Worm (Caenorhabditis elegans) whole organism, L1 larva: ENCODE measurements around the gene F23A7.3.

ENCODE experiments used
- C04F5.9 ChIP-seq: sonication (generic microtip); optimal IDR thresholded peaks from 2 replicates; lab custom pipeline; 2016; ENCODE audit warnings: missing genetic modification characterization, missing compliant biosample characterization
- C34B4.2 ChIP-seq: sonication (generic microtip); optimal IDR thresholded peaks from 2 replicates; lab custom pipeline; 2017; ENCODE audit warnings: mild to moderate bottlenecking, missing genetic modification characterization, missing compliant biosample characterization
- F16B12.6 ChIP-seq: fragments of 150-350 bp; optimal IDR thresholded peaks from 2 replicates; lab custom pipeline; 2014; ENCODE audit warnings: missing biosample characterization, missing genetic modification characterization
- aly-2 ChIP-seq: fragments of 150-350 bp; optimal IDR thresholded peaks from 2 replicates; lab custom pipeline; 2014; ENCODE audit warnings: missing biosample characterization, missing genetic modification characterization
- ama-1 ChIP-seq: fragments of 150-350 bp; optimal IDR thresholded peaks from 2 replicates; lab custom pipeline; 2014
- ceh-63 ChIP-seq: fragments of 200-800 bp; sonication (Bioruptor generic); optimal IDR thresholded peaks from 2 replicates; lab custom pipeline; 2018; ENCODE audit warnings: mild to moderate bottlenecking, missing genetic modification characterization, missing compliant biosample characterization
- ceh-8 ChIP-seq: fragments of 200-800 bp; sonication (Bioruptor generic); optimal IDR thresholded peaks from 2 replicates; lab custom pipeline; 2018; ENCODE audit warnings: mild to moderate bottlenecking, missing genetic modification characterization, moderate library complexity, missing compliant biosample characterization
- ceh-82 ChIP-seq, 3 experiments: fragments of 150-350 bp in 1 of 3; sonication (generic microtip) in 2 of 3; optimal IDR thresholded peaks; 2 replicates each; lab custom pipeline; 2014 to 2017; ENCODE audit warnings: missing biosample characterization in 3 of 3, missing genetic modification characterization in 3 of 3
- ceh-88 ChIP-seq: fragments of 200-800 bp; sonication (Bioruptor generic); IDR thresholded peaks from 2 replicates; pipeline ENCODE4 v1.3.6; 2022; ENCODE audit warnings: missing genetic modification characterization, missing compliant biosample characterization
- dpl-1 ChIP-seq, 3 experiments: fragments of 150-350 bp in 2 of 3; sonication (generic microtip) in 1 of 3; optimal IDR thresholded peaks; 2 replicates each; lab custom pipeline; 2014 to 2017; ENCODE audit warnings: missing biosample characterization in 3 of 3, missing genetic modification characterization in 3 of 3, missing genetic modification reagents in 3 of 3
- dsc-1 ChIP-seq: sonication (generic microtip); optimal IDR thresholded peaks from 2 replicates; lab custom pipeline; 2016; ENCODE audit warnings: mild to moderate bottlenecking, missing genetic modification characterization, missing compliant biosample characterization
- efl-1 ChIP-seq, 4 experiments: fragments of 150-350 bp; optimal IDR thresholded peaks in 3 of 4; peaks in 1 of 4; 1 replicate in 1 of 4; 2 replicates in 3 of 4; lab custom pipeline; 2014; ENCODE audit warnings: missing biosample characterization in 2 of 4, missing genetic modification characterization in 2 of 4, missing genetic modification reagents in 2 of 4
- elt-2 ChIP-seq: sonication (generic microtip); optimal IDR thresholded peaks from 2 replicates; lab custom pipeline; 2016; ENCODE audit warnings: missing genetic modification characterization, mild to moderate bottlenecking, inconsistent platforms, missing compliant biosample characterization, missing genetic modification reagents
- fkh-10 ChIP-seq: sonication (generic microtip); optimal IDR thresholded peaks from 2 replicates; lab custom pipeline; 2017; ENCODE audit warnings: missing biosample characterization, missing genetic modification reagents, missing genetic modification characterization
- grh-1 ChIP-seq: fragments of 200-800 bp; sonication (Bioruptor generic); IDR thresholded peaks from 2 replicates; pipeline ENCODE4 v1.3.6; 2022; ENCODE audit warnings: missing genetic modification reagents, missing genetic modification characterization, missing compliant biosample characterization
- jun-1 ChIP-seq: fragments of 150-350 bp; optimal IDR thresholded peaks from 2 replicates; lab custom pipeline; 2014; ENCODE audit warnings: missing biosample characterization, missing genetic modification reagents, missing genetic modification characterization
- lin-15B ChIP-seq: fragments of 150-350 bp; sonication (generic microtip); optimal IDR thresholded peaks from 3 replicates; lab custom pipeline; 2014; ENCODE audit warnings: missing biosample characterization, missing genetic modification characterization
- mab-9 ChIP-seq: fragments of 200-800 bp; sonication (Bioruptor generic); IDR thresholded peaks from 2 replicates; pipeline ENCODE4 v1.3.6; 2022; ENCODE audit warnings: missing genetic modification reagents, missing genetic modification characterization, missing compliant biosample characterization
- mdl-1 ChIP-seq, 2 experiments: fragments of 150-350 bp; optimal IDR thresholded peaks; 2 replicates each; lab custom pipeline; 2014 to 2017; ENCODE audit warnings: missing biosample characterization in 2 of 2, missing genetic modification characterization in 2 of 2, inconsistent platforms in 1 of 2
- nhr-12 ChIP-seq: sonication (generic microtip); optimal IDR thresholded peaks from 2 replicates; lab custom pipeline; 2017; ENCODE audit warnings: missing biosample characterization, missing genetic modification characterization
- nhr-20 ChIP-seq: sonication (generic microtip); optimal IDR thresholded peaks from 2 replicates; lab custom pipeline; 2016; ENCODE audit warnings: mild to moderate bottlenecking, missing genetic modification characterization, missing compliant biosample characterization
- nhr-237 ChIP-seq: fragments of 150-350 bp; optimal IDR thresholded peaks from 2 replicates; lab custom pipeline; 2014; ENCODE audit warnings: missing biosample characterization, missing genetic modification characterization
- nhr-28 ChIP-seq: fragments of 150-350 bp; optimal IDR thresholded peaks from 2 replicates; lab custom pipeline; 2014; ENCODE audit warnings: missing biosample characterization, missing genetic modification characterization
- nhr-85 ChIP-seq: sonication (generic microtip); peaks from one replicate; lab custom pipeline; 2016; ENCODE audit warnings: missing genetic modification characterization, inconsistent platforms, missing compliant biosample characterization
- pag-3 ChIP-seq: sonication (generic microtip); optimal IDR thresholded peaks from 2 replicates; lab custom pipeline; 2017; ENCODE audit warnings: missing genetic modification characterization, mild to moderate bottlenecking, missing compliant biosample characterization, antibody characterized with exemption, borderline replicate concordance; ENCODE audit not compliant: insufficient read depth
- skn-1 ChIP-seq: fragments of 150-350 bp; optimal IDR thresholded peaks from 2 replicates; lab custom pipeline; 2014; ENCODE audit warnings: missing biosample characterization, missing genetic modification characterization
- sptf-1 ChIP-seq: fragments of 150-350 bp; optimal IDR thresholded peaks from 2 replicates; lab custom pipeline; 2014; ENCODE audit warnings: missing biosample characterization, missing genetic modification characterization
- swsn-7 ChIP-seq: sonication (generic microtip); optimal IDR thresholded peaks from 2 replicates; lab custom pipeline; 2016; ENCODE audit warnings: missing genetic modification characterization, missing compliant biosample characterization
- tbx-2 ChIP-seq: sonication (generic microtip); optimal IDR thresholded peaks from 2 replicates; lab custom pipeline; 2016; ENCODE audit warnings: missing genetic modification characterization, missing compliant biosample characterization
- unc-86 ChIP-seq: sonication (generic microtip); optimal IDR thresholded peaks from 2 replicates; lab custom pipeline; 2016; ENCODE audit warnings: missing genetic modification characterization, missing compliant biosample characterization
- unc-98 ChIP-seq: fragments of 200-800 bp; sonication (Bioruptor generic); IDR thresholded peaks from 2 replicates; pipeline ENCODE4 v1.3.6; 2022; ENCODE audit warnings: missing genetic modification characterization, missing compliant biosample characterization
- vab-15 ChIP-seq: sonication (generic microtip); optimal IDR thresholded peaks from 2 replicates; lab custom pipeline; 2017; ENCODE audit warnings: missing genotype, mild to moderate bottlenecking, missing genetic modification characterization, missing compliant biosample characterization
- zag-1 ChIP-seq: fragments of 150-350 bp; optimal IDR thresholded peaks from 2 replicates; lab custom pipeline; 2014; ENCODE audit warnings: missing biosample characterization, missing genetic modification characterization
- ztf-11 ChIP-seq, 2 experiments: sonication (generic microtip); optimal IDR thresholded peaks; 2 replicates each; lab custom pipeline; 2016 to 2017; ENCODE audit warnings: missing genetic modification characterization in 2 of 2, missing biosample characterization in 1 of 2, missing compliant biosample characterization in 1 of 2
- ztf-4 ChIP-seq: fragments of 150-350 bp; optimal IDR thresholded peaks from 2 replicates; lab custom pipeline; 2014; ENCODE audit warnings: missing biosample characterization, missing genetic modification characterization

F23A7.3 gene

DNA sequence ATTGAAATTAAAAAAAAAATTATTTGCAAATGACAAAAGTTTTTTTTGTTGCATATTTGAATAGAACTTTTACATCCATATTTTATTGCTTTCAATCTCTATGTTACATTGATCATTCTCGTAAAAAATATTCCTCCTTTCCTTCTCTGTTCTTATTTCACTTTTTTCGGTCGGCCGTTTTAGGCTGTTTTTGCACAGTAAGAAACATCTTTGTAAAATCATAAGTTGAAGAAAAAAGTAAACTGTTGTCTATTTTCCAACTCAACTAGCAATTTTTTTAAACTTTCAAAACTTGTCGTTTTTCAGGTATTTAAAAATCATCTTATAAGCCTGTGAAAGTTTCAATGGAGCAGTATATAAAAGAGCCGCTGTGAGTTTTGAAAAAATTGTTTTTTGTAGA is 8.8 kb downstream of the F23A7.3 start, which contains the start of gene F23A7.5:
TSS of gene F23A7.5 (plus strand) at position 301 of the 400 bp plus-strand sequence.
- TF ChIP-seq tbx-2 (tag; lab: Kevin White, UChicago), result no peak
- no peak for TF ChIP-seq ceh-88 (GFP tag; lab: Robert Waterston, UW)
- no peak for TF ChIP-seq C04F5.9 (tag; lab: Kevin White, UChicago)
- TF ChIP-seq dsc-1 (tag; lab: Kevin White, UChicago), result no peak
- TF ChIP-seq zag-1 (tag; lab: Kevin White, UChicago), result no peak
- TF ChIP-seq dpl-1 (GFP tag; optimal IDR thresholded peaks at IDR 0.05; lab: Kevin White, UChicago), result no peak
- TF ChIP-seq mab-9 (GFP tag; lab: Robert Waterston, UW), result no peak
- no peak for TF ChIP-seq swsn-7 (tag; lab: Kevin White, UChicago)
- no peak for TF ChIP-seq ceh-63 (GFP tag; lab: Kevin White, UChicago)

DNA sequence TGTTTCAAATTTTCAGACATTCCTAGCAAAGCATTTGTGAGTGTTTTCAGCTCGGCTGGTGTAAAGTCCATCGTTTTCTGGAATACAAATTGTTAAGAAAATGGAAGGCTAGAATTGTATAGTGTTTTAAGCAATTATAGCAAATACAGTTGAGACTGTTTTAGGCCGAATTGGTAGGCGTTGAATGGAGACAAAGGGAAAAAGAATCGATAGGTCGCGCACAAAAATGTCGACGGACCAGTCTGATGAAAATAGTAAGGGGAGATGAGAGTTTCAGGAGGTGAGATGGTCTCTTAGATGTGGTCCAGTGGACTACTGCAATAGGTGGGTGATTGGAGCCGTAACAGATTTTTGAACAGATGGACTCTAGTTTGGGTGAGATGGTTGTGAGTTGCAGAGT is 20.8 kb downstream of the F23A7.3 start:
- TF ChIP-seq nhr-20 (no peak), grh-1 (GFP tag; lab: Robert Waterston, UW) (no peak), efl-1 (optimal IDR thresholded peaks at IDR 0.05; lab: Kevin White, UChicago) (no peak), efl-1 (GFP tag; optimal IDR thresholded peaks at IDR 0.05 in 1 of 2; lab: Kevin White, UChicago) (peak in 1 of 2 experiments; percentile 81), F16B12.6 (no peak), unc-86 (tag; lab: Kevin White, UChicago) (no peak), elt-2 (tag; lab: Kevin White, UChicago) (no peak), tbx-2 (tag; lab: Kevin White, UChicago) (no peak), pag-3 (no peak)

DNA sequence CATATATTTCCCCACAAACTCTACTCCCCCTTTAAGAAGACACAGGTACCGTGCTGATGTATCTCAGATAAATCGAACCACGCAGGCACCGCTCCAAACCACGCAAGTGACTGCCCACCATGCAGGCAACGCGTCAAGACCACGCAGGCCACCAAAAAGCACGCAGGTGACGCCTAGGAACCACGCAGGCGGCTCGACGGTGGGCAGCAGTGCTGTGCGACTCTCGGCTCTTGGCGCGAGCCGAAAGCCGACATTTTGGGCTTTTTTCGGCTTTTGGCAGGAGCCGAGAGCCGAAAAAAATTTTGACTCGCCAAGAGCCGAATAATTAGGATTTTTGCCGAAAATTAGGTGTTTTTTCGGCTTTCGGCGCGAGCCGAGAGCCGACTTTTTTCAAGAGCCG is 23.3 kb downstream of the F23A7.3 start:
- TF ChIP-seq ama-1 (lab: Kevin White, UChicago), result no peak
- TF ChIP-seq fkh-10, result no peak
- no peak for TF ChIP-seq unc-98
- TF ChIP-seq ceh-8, result no peak
- no peak for TF ChIP-seq C04F5.9 (tag; lab: Kevin White, UChicago)
- TF ChIP-seq F16B12.6, result no peak
- TF ChIP-seq C34B4.2 (tag; lab: Kevin White, UChicago), result no peak
- no peak for TF ChIP-seq nhr-28 (tag; lab: Kevin White, UChicago)
- no peak for TF ChIP-seq jun-1 (tag; lab: Kevin White, UChicago)
- no peak for TF ChIP-seq ztf-11 (tag; optimal IDR thresholded peaks at IDR 0.05; lab: Kevin White, UChicago)
- TF ChIP-seq grh-1 (GFP tag; lab: Robert Waterston, UW), result no peak
- no peak for TF ChIP-seq swsn-7 (tag; lab: Kevin White, UChicago)
- no peak for TF ChIP-seq dsc-1 (tag; lab: Kevin White, UChicago)
- TF ChIP-seq ceh-82 (tag; optimal IDR thresholded peaks at IDR 0.05; lab: Kevin White, UChicago), result no peak
- TF ChIP-seq nhr-237 (tag; lab: Kevin White, UChicago), result no peak
- TF ChIP-seq vab-15, result no peak
- no peak for TF ChIP-seq skn-1 (tag; lab: Kevin White, UChicago)
- TF ChIP-seq nhr-85 (tag; lab: Kevin White, UChicago), result no peak
- TF ChIP-seq sptf-1 (tag; lab: Kevin White, UChicago), result no peak
- TF ChIP-seq, all 84 proteins: peak for 0

DNA sequence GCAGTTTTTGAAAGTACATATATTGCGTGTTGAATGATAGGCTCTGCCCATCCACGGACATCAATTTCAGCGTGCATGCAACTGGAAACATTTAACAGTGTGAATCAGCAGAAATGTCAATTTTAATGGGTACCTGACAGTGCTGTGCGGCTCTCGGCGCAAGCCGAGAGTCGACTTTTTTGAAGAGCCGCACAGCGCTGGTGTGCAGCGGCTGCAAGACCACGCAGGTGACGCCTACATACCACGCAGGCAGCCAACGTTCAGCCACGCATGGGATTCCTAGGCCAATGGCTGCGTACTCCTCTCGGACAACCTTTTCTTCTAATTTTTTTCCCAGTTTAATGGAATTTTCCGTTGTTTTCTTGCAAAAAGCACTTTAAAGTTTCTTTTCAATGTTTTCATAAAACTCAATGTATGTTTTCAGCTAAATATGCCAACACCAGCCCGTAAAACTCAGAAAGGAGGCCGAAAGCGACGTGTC is 25.0 kb downstream of the F23A7.3 start, which contains the start of gene W10G6.1:
TSS of gene W10G6.1 (plus strand) at position 431 of the 481 bp plus-strand sequence.
- no peak for TF ChIP-seq aly-2

DNA sequence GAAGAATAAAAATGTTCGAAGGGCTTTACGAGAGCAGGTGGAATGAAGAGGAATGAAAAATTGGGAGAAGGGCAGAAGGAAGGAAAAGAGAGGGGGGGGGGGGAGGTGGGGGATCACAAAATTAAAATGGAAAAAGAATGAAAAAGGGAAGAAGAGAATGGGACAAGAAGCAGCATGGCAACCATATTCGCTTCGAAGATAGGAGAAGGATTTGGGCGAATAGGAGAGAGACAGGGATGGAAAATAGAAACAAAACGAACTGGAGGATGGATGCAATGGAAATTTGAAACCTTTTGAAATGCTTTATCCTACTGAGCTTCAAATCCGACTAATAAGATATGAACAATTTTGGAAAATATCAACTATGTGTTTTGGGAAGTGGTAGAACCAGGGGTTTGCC is 30.9 kb downstream of the F23A7.3 start, which contains the start of gene W10G6.6:
TSS of gene W10G6.6 (minus strand) at position 101 of the 400 bp plus-strand sequence.
- TF ChIP-seq lin-15B (no peak), ztf-4 (tag; lab: Kevin White, UChicago) (no peak), mdl-1 (tag; optimal IDR thresholded peaks at IDR 0.05; lab: Kevin White, UChicago) (no peak), nhr-85 (tag; lab: Kevin White, UChicago) (no peak), unc-86 (tag; lab: Kevin White, UChicago) (no peak), nhr-12 (tag; lab: Kevin White, UChicago) (no peak)
